Fruit fly (Drosophila melanogaster) whole organism, embryonic: ENCODE results near the gene CG14537.

Experiments
- CG10274 ChIP-seq: fragments of 200-800 bp; sonication (Bioruptor generic); optimal IDR thresholded peaks from 3 replicates; lab custom pipeline; 2017; ENCODE audit warnings: missing biosample characterization, mild to moderate bottlenecking, missing genetic modification characterization
- CG11560 ChIP-seq: fragments of 200-800 bp; sonication (Bioruptor generic); IDR thresholded peaks from 3 replicates; pipeline ENCODE4 v1.3.6; 2022; ENCODE audit warnings: missing biosample characterization, missing genetic modification characterization
- CG11695 ChIP-seq: fragments of 200-800 bp; sonication (Bioruptor generic); IDR thresholded peaks from 3 replicates; pipeline ENCODE4 v1.3.6; 2022; ENCODE audit warnings: missing biosample characterization, missing genetic modification characterization
- CG14014 ChIP-seq: fragments of 200-800 bp; sonication (Bioruptor generic); IDR thresholded peaks from 2 replicates; pipeline ENCODE4 v1.3.6; 2022; ENCODE audit warnings: missing biosample characterization, missing genetic modification characterization
- CG15269 ChIP-seq: fragments of 200-800 bp; sonication (Bioruptor generic); optimal IDR thresholded peaks from 2 replicates; lab custom pipeline; 2018; ENCODE audit warnings: missing biosample characterization, mild to moderate bottlenecking, missing genetic modification characterization, moderate library complexity
- CG15479 ChIP-seq: fragments of 200-800 bp; sonication (Bioruptor generic); optimal IDR thresholded peaks from 3 replicates; lab custom pipeline; 2019; ENCODE audit warnings: missing biosample characterization, mild to moderate bottlenecking, missing genetic modification characterization, moderate library complexity
- CG15696 ChIP-seq: fragments of 200-800 bp; sonication (Bioruptor generic); optimal IDR thresholded peaks from 2 replicates; lab custom pipeline; 2019; ENCODE audit warnings: missing biosample characterization, mild to moderate bottlenecking, missing genetic modification characterization, moderate library complexity
- CG16813 ChIP-seq: fragments of 200-800 bp; sonication (Bioruptor generic); IDR thresholded peaks from 3 replicates; pipeline ENCODE4 v1.3.6; 2022; ENCODE audit warnings: missing biosample characterization, missing genetic modification characterization; ENCODE audit not compliant: partially characterized antibody
- CG17829 ChIP-seq: fragments of 200-800 bp; optimal IDR thresholded peaks from 2 replicates; lab custom pipeline; 2019; ENCODE audit warnings: missing biosample characterization, mild to moderate bottlenecking, missing genetic modification characterization, moderate library complexity
- CG34376 ChIP-seq: fragments of 200-800 bp; sonication (Bioruptor generic); optimal IDR thresholded peaks from 2 replicates; lab custom pipeline; 2018; ENCODE audit warnings: missing biosample characterization, mild to moderate bottlenecking, missing genetic modification characterization
- CG4707 ChIP-seq: fragments of 200-800 bp; sonication (Bioruptor generic); optimal IDR thresholded peaks from 2 replicates; lab custom pipeline; 2018; ENCODE audit warnings: missing biosample characterization, mild to moderate bottlenecking, missing genetic modification characterization, moderate library complexity
- CG6272 ChIP-seq: fragments of 200-800 bp; sonication (Bioruptor generic); IDR thresholded peaks from 2 replicates; pipeline ENCODE4 v1.3.6; 2022; ENCODE audit warnings: missing biosample characterization, missing genetic modification characterization
- CG6765 ChIP-seq: fragments of 200-800 bp; sonication (Bioruptor generic); optimal IDR thresholded peaks from 3 replicates; lab custom pipeline; 2017; ENCODE audit warnings: missing biosample characterization, mild to moderate bottlenecking, missing genetic modification characterization
- CHES-1-like ChIP-seq: fragments of 200-800 bp; sonication (Bioruptor generic); optimal IDR thresholded peaks from 2 replicates; lab custom pipeline; 2016; ENCODE audit warnings: missing biosample characterization, missing genetic modification characterization
- CkIIα-i1 ChIP-seq: fragments of 200-800 bp; sonication (Bioruptor generic); IDR thresholded peaks from 2 replicates; pipeline ENCODE4 v1.3.6; 2022; ENCODE audit warnings: missing biosample characterization, missing genetic modification characterization
- D19A ChIP-seq: fragments of 200-800 bp; optimal IDR thresholded peaks from 3 replicates; lab custom pipeline; 2019; ENCODE audit warnings: missing biosample characterization, mild to moderate bottlenecking, missing genetic modification characterization, moderate library complexity
- Dbx ChIP-seq: fragments of 200-800 bp; sonication (Bioruptor generic); IDR thresholded peaks from 3 replicates; pipeline ENCODE4 v1.3.6; 2022; ENCODE audit warnings: missing biosample characterization, missing genetic modification characterization
- Dll ChIP-seq: fragments of 200-800 bp; sonication (Bioruptor generic); IDR thresholded peaks from 4 replicates; pipeline ENCODE4 v1.3.6; 2022; ENCODE audit warnings: missing biosample characterization, missing genetic modification characterization; ENCODE audit not compliant: partially characterized antibody
- Doc3 ChIP-seq: fragments of 200-800 bp; sonication (Bioruptor generic); IDR thresholded peaks from 3 replicates; pipeline ENCODE4 v1.3.6; 2022; ENCODE audit warnings: missing biosample characterization, missing genetic modification characterization; ENCODE audit not compliant: partially characterized antibody
- Eip74EF ChIP-seq, 2 experiments: fragments of 200-800 bp in 1 of 2; fragments of >200 bp in 1 of 2; sonication (Bioruptor generic) in 1 of 2; optimal IDR thresholded peaks; 2 replicates each; lab custom pipeline; 2017 to 2019; ENCODE audit warnings: missing biosample characterization in 2 of 2, missing genetic modification characterization in 2 of 2, mild to moderate bottlenecking in 1 of 2, moderate library complexity in 1 of 2
- Fer2 ChIP-seq: fragments of 200-800 bp; sonication (Bioruptor generic); optimal IDR thresholded peaks from 2 replicates; lab custom pipeline; 2018; ENCODE audit warnings: missing biosample characterization, mild to moderate bottlenecking, missing genetic modification characterization, moderate library complexity
- HLH4C ChIP-seq: fragments of 200-800 bp; sonication (Bioruptor generic); IDR thresholded peaks from 3 replicates; pipeline ENCODE4 v1.3.6; 2022; ENCODE audit warnings: missing biosample characterization, missing genetic modification characterization; ENCODE audit not compliant: partially characterized antibody
- MTF-1 ChIP-seq: fragments of 200-800 bp; sonication (Bioruptor generic); optimal IDR thresholded peaks from 2 replicates; lab custom pipeline; 2018; ENCODE audit warnings: missing biosample characterization, mild to moderate bottlenecking, missing genetic modification characterization, borderline replicate concordance
- Mrtf ChIP-seq: fragments of 200-800 bp; sonication (Bioruptor generic); IDR thresholded peaks from 3 replicates; pipeline ENCODE4 v1.3.6; 2022; ENCODE audit warnings: missing biosample characterization, missing genetic modification characterization
- NFAT ChIP-seq: fragments of 200-800 bp; sonication (Bioruptor generic); IDR thresholded peaks from 2 replicates; pipeline ENCODE4 v1.3.6; 2022; ENCODE audit warnings: missing biosample characterization, missing genetic modification characterization
- Poxn ChIP-seq: fragments of 200-800 bp; sonication (Bioruptor generic); IDR thresholded peaks from 2 replicates; pipeline ENCODE4 v1.3.6; 2022; ENCODE audit warnings: missing biosample characterization, missing genetic modification characterization
- Scr ChIP-seq: fragments of 200-800 bp; sonication (Bioruptor generic); IDR thresholded peaks from 2 replicates; pipeline ENCODE4 v1.3.6; 2022; ENCODE audit warnings: missing biosample characterization, missing genetic modification characterization; ENCODE audit not compliant: partially characterized antibody
- Sry-δ ChIP-seq: fragments of 200-800 bp; sonication (Bioruptor generic); optimal IDR thresholded peaks from 2 replicates; lab custom pipeline; 2016; ENCODE audit warnings: missing biosample characterization, missing genetic modification characterization
- Ssrp ChIP-seq: fragments of 200-800 bp; sonication (Bioruptor generic); optimal IDR thresholded peaks from 2 replicates; lab custom pipeline; 2018; ENCODE audit warnings: missing biosample characterization, mild to moderate bottlenecking, missing genetic modification characterization, moderate library complexity
- Trl ChIP-seq, 3 experiments: fragments of >200 bp in 2 of 3; fragments of 200-800 bp in 1 of 3; sonication (Bioruptor generic) in 1 of 3; optimal IDR thresholded peaks; 2 replicates in 1 of 3; 3 replicates in 2 of 3; lab custom pipeline; 2016 to 2017; ENCODE audit warnings: missing biosample characterization in 1 of 3, missing genetic modification characterization in 1 of 3
- ab ChIP-seq: fragments of 200-800 bp; sonication (Bioruptor generic); optimal IDR thresholded peaks from 2 replicates; lab custom pipeline; 2016; ENCODE audit warnings: missing biosample characterization, missing genetic modification characterization
- amos ChIP-seq: fragments of 200-800 bp; sonication (Bioruptor generic); IDR thresholded peaks from 2 replicates; pipeline ENCODE4 v1.3.6; 2022; ENCODE audit warnings: missing biosample characterization, missing genetic modification characterization; ENCODE audit not compliant: partially characterized antibody
- br ChIP-seq: fragments of >200 bp; optimal IDR thresholded peaks from 2 replicates; lab custom pipeline; 2017
- chm ChIP-seq: fragments of 200-800 bp; sonication (Bioruptor generic); IDR thresholded peaks from 2 replicates; pipeline ENCODE4 v1.3.6; 2022; ENCODE audit warnings: missing biosample characterization, missing genetic modification characterization
- crol ChIP-seq: fragments of 200-800 bp; sonication (Bioruptor generic); IDR thresholded peaks from 2 replicates; pipeline ENCODE4 v1.3.6; 2022; ENCODE audit warnings: missing biosample characterization, missing genetic modification characterization
- danr ChIP-seq: fragments of 200-800 bp; sonication (Bioruptor generic); IDR thresholded peaks from 2 replicates; pipeline ENCODE4 v1.3.6; 2022; ENCODE audit warnings: missing biosample characterization, missing genetic modification characterization
- dysf ChIP-seq: fragments of 200-800 bp; sonication (Bioruptor generic); IDR thresholded peaks from 3 replicates; pipeline ENCODE4 v1.3.6; 2022; ENCODE audit warnings: missing biosample characterization, missing genetic modification characterization
- jigr1 ChIP-seq: fragments of 200-800 bp; sonication (Bioruptor generic); IDR thresholded peaks from 3 replicates; pipeline ENCODE4 v1.3.6; 2022; ENCODE audit warnings: missing biosample characterization, missing genetic modification characterization
- nom ChIP-seq: fragments of 200-800 bp; sonication (Bioruptor generic); optimal IDR thresholded peaks from 2 replicates; lab custom pipeline; 2017; ENCODE audit warnings: missing biosample characterization, missing genetic modification characterization, mild to moderate bottlenecking, moderate library complexity, missing genetic modification reagents
- oc ChIP-seq: fragments of 200-800 bp; sonication (Bioruptor generic); optimal IDR thresholded peaks from 2 replicates; lab custom pipeline; 2018; ENCODE audit warnings: missing biosample characterization, mild to moderate bottlenecking, missing genetic modification characterization, moderate library complexity
- prd ChIP-seq, 3 experiments: fragments of >200 bp in 2 of 3; fragments of 200-800 bp in 1 of 3; sonication (Bioruptor generic) in 1 of 3; optimal IDR thresholded peaks in 2 of 3; IDR thresholded peaks in 1 of 3; 2 replicates in 2 of 3; 3 replicates in 1 of 3; pipeline versions ENCODE4 v1.3.6 to Lab custom; 2017 to 2022; ENCODE audit warnings: missing biosample characterization in 1 of 3, missing genetic modification characterization in 1 of 3
- pzg ChIP-seq: fragments of 200-800 bp; sonication (Bioruptor generic); optimal IDR thresholded peaks from 3 replicates; lab custom pipeline; 2018; ENCODE audit warnings: missing biosample characterization, mild to moderate bottlenecking, missing genetic modification characterization, moderate library complexity
- row ChIP-seq: fragments of 200-800 bp; sonication (Bioruptor generic); IDR thresholded peaks from 3 replicates; pipeline ENCODE4 v1.3.6; 2022; ENCODE audit warnings: missing biosample characterization, missing genetic modification characterization
- shn ChIP-seq: fragments of 200-800 bp; sonication (Bioruptor generic); optimal IDR thresholded peaks from 3 replicates; lab custom pipeline; 2016; ENCODE audit warnings: missing biosample characterization, missing genetic modification characterization
- unc-4 ChIP-seq: fragments of 200-800 bp; sonication (Bioruptor generic); IDR thresholded peaks from 2 replicates; pipeline ENCODE4 v1.3.6; 2022; ENCODE audit warnings: missing biosample characterization, missing genetic modification characterization; ENCODE audit not compliant: partially characterized antibody

Gene CG14537

dm6 chr2L:7810519-7810918 is 29.7 kb upstream of the CG14537 start, which contains the start of gene Cdc14 (continued):
- TF ChIP-seq jigr1 (GFP tag; lab: Robert Waterston, UW) = no peak
- no peak for TF ChIP-seq danr (GFP tag; lab: Robert Waterston, UW)
- 0 out of 3 replicates have a peak, but pooled peaks have one; percentile 30 for TF ChIP-seq row (GFP tag; lab: Robert Waterston, UW)
- TF ChIP-seq dysf = no peak

- TF ChIP-seq Ssrp (tag; lab: Kevin White, UChicago) (no peak), Sry-δ (peak; percentile 49), prd (optimal IDR thresholded peaks at IDR 0.05; lab: Kevin White, UChicago) (no peak), prd (GFP tag; IDR thresholded peaks at IDR 0.05; lab: Robert Waterston, UW) (0 out of 3 replicates have a peak, but pooled peaks have one; percentile 8), CG11695 (no peak), Dbx (0 out of 3 replicates have a peak, but pooled peaks have one; percentile 27), Scr (GFP tag; lab: Robert Waterston, UW) (peak; percentile 32; the same call in 1 of the 2 replicates), unc-4 (GFP tag; lab: Robert Waterston, UW) (peak; percentile 33; the same call in 1 of the 2 replicates), CkIIα-i1 (GFP tag; lab: Robert Waterston, UW) (no peak), amos (GFP tag; lab: Robert Waterston, UW) (peak; percentile 63; the same call in 1 of the 2 replicates), CG11560 (tag; lab: Robert Waterston, UW) (peak; percentile 94), Dll (GFP tag; lab: Robert Waterston, UW) (peak; percentile 53; the same call in 1 of the 4 replicates), Poxn (GFP tag; lab: Robert Waterston, UW) (no peak), CG16813 (GFP tag; lab: Robert Waterston, UW) (peak; percentile 42), CG6272 (no peak), oc (peak; percentile 52), crol (GFP tag; lab: Robert Waterston, UW) (0 out of 2 replicates have a peak, but pooled peaks have one; percentile 50), CG10274 (no peak), HLH4C (GFP tag; lab: Robert Waterston, UW) (peak; percentile 61; the same call in 1 of the 3 replicates), Trl (optimal IDR thresholded peaks at IDR 0.05; lab: Kevin White, UChicago) (peak; percentile 36 to 44), Trl (GFP tag; optimal IDR thresholded peaks at IDR 0.05; lab: Kevin White, UChicago) (no peak), CHES-1-like (GFP tag; lab: Kevin White, UChicago) (peak; percentile 11), CG34376 (GFP tag; lab: Kevin White, UChicago) (no peak), D19A (tag; lab: Kevin White, UChicago) (peak; percentile 11), MTF-1 (GFP tag; lab: Kevin White, UChicago) (peak; percentile 45), CG6765 (GFP tag; lab: Kevin White, UChicago) (peak; percentile 30), br (lab: Kevin White, UChicago) (no peak), Doc3 (GFP tag; lab: Robert Waterston, UW) (peak; percentile 39; the same call in 1 of the 3 replicates), Mrtf (no peak), nom (GFP tag; lab: Kevin White, UChicago) (peak; percentile 14), CG4707 (GFP tag; lab: Kevin White, UChicago) (peak; percentile 1), shn (GFP tag; lab: Kevin White, UChicago) (no peak), CG17829 (tag; lab: Kevin White, UChicago) (peak; percentile 7), NFAT (GFP tag; lab: Robert Waterston, UW) (peak; percentile 59), CG15696 (tag; lab: Kevin White, UChicago) (no peak), CG15479 (GFP tag; lab: Kevin White, UChicago) (peak; percentile 29), pzg (peak; percentile 34), CG15269 (tag; lab: Kevin White, UChicago) (peak; percentile 2), CG14014 (GFP tag; lab: Robert Waterston, UW) (peak; percentile 9; the same call in 1 of the 2 replicates), ab (no peak), chm (GFP tag; lab: Robert Waterston, UW) (peak; percentile 70; the same call in 1 of the 2 replicates), Eip74EF (GFP tag; optimal IDR thresholded peaks at IDR 0.05; lab: Kevin White, UChicago) (no peak), Fer2 (tag; lab: Kevin White, UChicago) (no peak)
Measured at dm6 chr2L:7811249-7812002, 28.8 kb upstream of the CG14537 start, which contains the start of gene LanB1. Gene LanB1, plus strand, starts transcription at chr2L:7811438.
